Worm (Caenorhabditis elegans) whole organism, L4/young adult: ENCODE data around the gene cor-1.

ENCODE experiments used
- W03F9.2 ChIP-seq: fragments of 150-350 bp; optimal IDR thresholded peaks from 2 replicates; lab custom pipeline; 2014; ENCODE audit warnings: missing biosample characterization, missing genetic modification characterization
- dao-5 ChIP-seq: sonication (generic microtip); optimal IDR thresholded peaks from 2 replicates; lab custom pipeline; 2016; ENCODE audit warnings: missing genotype, missing genetic modification characterization, moderate library complexity, missing compliant biosample characterization
- him-1 ChIP-seq: sonication (generic microtip); optimal IDR thresholded peaks from 2 replicates; lab custom pipeline; 2016; ENCODE audit warnings: missing genotype, missing genetic modification reagents, missing genetic modification characterization, missing compliant biosample characterization

DNA sequence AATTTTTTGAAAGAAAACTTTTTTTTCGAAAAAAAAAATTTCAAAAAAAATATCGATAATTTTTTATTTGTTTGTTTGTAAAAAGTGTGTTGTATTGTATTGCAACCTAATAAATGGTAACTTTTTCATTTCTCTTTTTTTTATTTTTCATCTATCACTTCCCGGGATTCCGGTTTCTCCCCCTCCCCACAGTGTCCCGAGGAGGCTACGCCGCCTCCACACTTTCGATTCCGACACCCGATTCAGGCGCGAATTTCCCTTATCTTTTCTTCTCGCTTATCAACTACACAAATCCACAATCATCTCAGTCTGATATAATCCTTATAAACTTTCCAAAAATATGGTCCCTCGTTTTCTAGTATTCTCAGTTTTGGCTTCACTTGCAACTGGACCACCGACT, 5.7 kb downstream of the cor-1 start, which contains the start of gene R01H10.4:
- no peak for TF ChIP-seq him-1 (tag; lab: Kevin White, UChicago)
- no peak for TF ChIP-seq W03F9.2
- TF ChIP-seq dao-5: no peak
